Worm (Caenorhabditis elegans) whole organism, L2 larva: ENCODE data around the gene F26F2.10.

Experiments used
- C34F6.9 ChIP-seq: fragments of 150-350 bp; optimal IDR thresholded peaks from 2 replicates; lab custom pipeline; 2014; ENCODE audit warnings: missing biosample characterization, missing genetic modification characterization
- F13H6.1 ChIP-seq: sonication (generic microtip); optimal IDR thresholded peaks from 2 replicates; lab custom pipeline; 2016; ENCODE audit warnings: missing genetic modification characterization, missing compliant biosample characterization
- R02D3.7 ChIP-seq: fragments of 150-350 bp; optimal IDR thresholded peaks from 2 replicates; lab custom pipeline; 2014; ENCODE audit warnings: missing biosample characterization, missing genetic modification characterization
- Y55F3AM.14 ChIP-seq: fragments of 200-800 bp; sonication (Bioruptor generic); optimal IDR thresholded peaks from 2 replicates; lab custom pipeline; 2018; ENCODE audit warnings: mild to moderate bottlenecking, missing genetic modification characterization, missing compliant biosample characterization
- alr-1 ChIP-seq: fragments of 150-350 bp; optimal IDR thresholded peaks from 2 replicates; lab custom pipeline; 2014; ENCODE audit warnings: missing biosample characterization, missing genetic modification characterization
- ama-1 ChIP-seq: fragments of 150-350 bp; optimal IDR thresholded peaks from 2 replicates; lab custom pipeline; 2018; ENCODE audit warnings: inconsistent platforms
- blmp-1 ChIP-seq: sonication (generic microtip); optimal IDR thresholded peaks from 2 replicates; lab custom pipeline; 2017; ENCODE audit warnings: missing genetic modification characterization, mild to moderate bottlenecking, missing compliant biosample characterization, antibody characterized with exemption, moderate library complexity; ENCODE audit not compliant: insufficient read depth
- ceh-16 ChIP-seq: fragments of 150-350 bp; optimal IDR thresholded peaks from 2 replicates; lab custom pipeline; 2014; ENCODE audit warnings: missing biosample characterization, missing genetic modification characterization
- ceh-82 ChIP-seq: fragments of 150-350 bp; optimal IDR thresholded peaks from 2 replicates; lab custom pipeline; 2014; ENCODE audit warnings: missing biosample characterization, missing genetic modification characterization
- crh-2 ChIP-seq: sonication (generic microtip); optimal IDR thresholded peaks from 2 replicates; lab custom pipeline; 2017; ENCODE audit warnings: missing biosample characterization, missing genetic modification characterization
- egl-27 ChIP-seq: sonication (generic microtip); optimal IDR thresholded peaks from 3 replicates; lab custom pipeline; 2017; ENCODE audit warnings: missing biosample characterization, missing genetic modification reagents, missing genetic modification characterization
- elt-1 ChIP-seq: fragments of 150-350 bp; optimal IDR thresholded peaks from 2 replicates; lab custom pipeline; 2014; ENCODE audit warnings: missing biosample characterization, missing genetic modification characterization
- elt-3 ChIP-seq: sonication (generic microtip); optimal IDR thresholded peaks from 2 replicates; lab custom pipeline; 2017; ENCODE audit warnings: missing biosample characterization, missing genetic modification characterization
- fos-1 ChIP-seq: fragments of 150-350 bp; optimal IDR thresholded peaks from 2 replicates; lab custom pipeline; 2014; ENCODE audit warnings: missing biosample characterization, missing genetic modification characterization
- gmeb-1 ChIP-seq: fragments of 150-350 bp; optimal IDR thresholded peaks from 2 replicates; lab custom pipeline; 2014; ENCODE audit warnings: missing biosample characterization, missing genetic modification characterization
- lsy-2 ChIP-seq, 2 experiments: fragments of 150-350 bp in 1 of 2; sonication (generic microtip) in 1 of 2; optimal IDR thresholded peaks; 2 replicates each; lab custom pipeline; 2014 to 2017; ENCODE audit warnings: missing biosample characterization in 2 of 2, missing genetic modification characterization in 2 of 2
- mab-5 ChIP-seq: fragments of 150-350 bp; optimal IDR thresholded peaks from 2 replicates; lab custom pipeline; 2014; ENCODE audit warnings: missing biosample characterization, missing genetic modification characterization
- mbf-1 ChIP-seq: sonication (generic microtip); optimal IDR thresholded peaks from 2 replicates; lab custom pipeline; 2017; ENCODE audit warnings: missing biosample characterization, missing genetic modification characterization
- mdl-1 ChIP-seq, 2 experiments: fragments of 150-350 bp in 1 of 2; sonication (generic microtip) in 1 of 2; optimal IDR thresholded peaks; 2 replicates each; lab custom pipeline; 2017; ENCODE audit warnings: missing biosample characterization in 2 of 2, missing genetic modification characterization in 2 of 2
- nhr-129 ChIP-seq: fragments of 150-350 bp; optimal IDR thresholded peaks from 2 replicates; lab custom pipeline; 2014; ENCODE audit warnings: missing biosample characterization, missing genetic modification characterization
- nhr-21 ChIP-seq: fragments of 150-350 bp; optimal IDR thresholded peaks from 2 replicates; lab custom pipeline; 2014; ENCODE audit warnings: missing biosample characterization, missing genetic modification characterization
- nhr-23 ChIP-seq: fragments of 150-350 bp; optimal IDR thresholded peaks from 2 replicates; lab custom pipeline; 2014; ENCODE audit warnings: missing biosample characterization, missing genetic modification reagents, missing genetic modification characterization
- nhr-237 ChIP-seq: fragments of 150-350 bp; optimal IDR thresholded peaks from 2 replicates; lab custom pipeline; 2014; ENCODE audit warnings: missing biosample characterization, missing genetic modification characterization
- nhr-25 ChIP-seq: fragments of 150-350 bp; sonication (generic microtip); optimal IDR thresholded peaks from 3 replicates; lab custom pipeline; 2014; ENCODE audit warnings: missing biosample characterization, missing genetic modification characterization
- nhr-6 ChIP-seq: fragments of 150-350 bp; optimal IDR thresholded peaks from 2 replicates; lab custom pipeline; 2014; ENCODE audit warnings: missing biosample characterization, missing genetic modification characterization
- nhr-77 ChIP-seq: fragments of 150-350 bp; optimal IDR thresholded peaks from 2 replicates; lab custom pipeline; 2014; ENCODE audit warnings: missing biosample characterization, missing genetic modification characterization
- sem-4 ChIP-seq: fragments of 150-350 bp; optimal IDR thresholded peaks from 2 replicates; lab custom pipeline; 2014; ENCODE audit warnings: missing biosample characterization, missing genetic modification reagents, missing genetic modification characterization
- skn-1 ChIP-seq: sonication (generic microtip); optimal IDR thresholded peaks from 2 replicates; lab custom pipeline; 2017; ENCODE audit warnings: missing biosample characterization, missing genetic modification characterization
- sma-3 ChIP-seq: sonication (generic microtip); optimal IDR thresholded peaks from 2 replicates; lab custom pipeline; 2016; ENCODE audit warnings: missing genetic modification reagents, missing genetic modification characterization, missing compliant biosample characterization
- sma-9 ChIP-seq, 2 experiments: fragments of 150-350 bp in 1 of 2; sonication (generic microtip) in 1 of 2; optimal IDR thresholded peaks; 2 replicates each; lab custom pipeline; 2014 to 2016; ENCODE audit warnings: missing genetic modification characterization in 2 of 2, mild to moderate bottlenecking in 1 of 2, missing biosample characterization in 1 of 2, missing compliant biosample characterization in 1 of 2, missing genetic modification reagents in 1 of 2, moderate library complexity in 1 of 2
- unc-39 ChIP-seq: fragments of 150-350 bp; optimal IDR thresholded peaks from 2 replicates; lab custom pipeline; 2014; ENCODE audit warnings: missing biosample characterization, missing genetic modification characterization
- unc-55 ChIP-seq: fragments of 150-350 bp; sonication (generic microtip); optimal IDR thresholded peaks from 3 replicates; lab custom pipeline; 2014; ENCODE audit warnings: missing biosample characterization, missing genetic modification reagents, missing genetic modification characterization
- unc-62 ChIP-seq: fragments of 150-350 bp; optimal IDR thresholded peaks from 2 replicates; lab custom pipeline; 2014; ENCODE audit warnings: missing biosample characterization, missing genetic modification reagents, missing genetic modification characterization
- zag-1 ChIP-seq: fragments of 150-350 bp; optimal IDR thresholded peaks from 2 replicates; lab custom pipeline; 2014; ENCODE audit warnings: missing biosample characterization, missing genetic modification characterization
- ztf-1 ChIP-seq: fragments of 200-800 bp; sonication (Bioruptor generic); conservative IDR thresholded peaks from 2 replicates; pipeline ENCODE4 v1.3.6; 2022; ENCODE audit warnings: missing genetic modification characterization, missing compliant biosample characterization
- ztf-11 ChIP-seq: sonication (generic microtip); optimal IDR thresholded peaks from 2 replicates; lab custom pipeline; 2017; ENCODE audit warnings: missing biosample characterization, missing genetic modification characterization
- ztf-4 ChIP-seq: fragments of 150-350 bp; optimal IDR thresholded peaks from 2 replicates; lab custom pipeline; 2014; ENCODE audit warnings: missing biosample characterization, missing genetic modification characterization

The F26F2.10 gene

DNA sequence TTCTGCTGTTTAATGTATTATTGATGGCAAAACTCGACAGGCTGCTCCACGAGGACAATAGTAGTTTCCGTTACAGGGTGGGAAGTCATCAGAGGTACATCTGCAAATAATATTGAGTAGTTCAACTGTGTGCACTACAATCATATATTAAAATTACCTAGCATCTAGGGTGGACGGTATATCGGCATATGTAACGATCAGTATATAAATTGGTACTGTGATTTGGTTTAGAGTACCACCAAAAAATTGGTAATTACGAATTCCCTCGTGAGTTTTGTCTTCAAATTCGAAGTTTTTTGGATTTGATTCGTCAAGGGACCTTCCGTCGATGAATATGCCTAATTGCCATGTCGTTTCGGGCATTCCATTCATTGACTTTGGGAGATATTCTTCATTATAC, 42.2 kb upstream of the F26F2.10 start, which contains the start of gene ttr-13:
TSS of gene ttr-13 (minus strand) at position 101 of the 400 bp plus-strand sequence.
- TF ChIP-seq C34F6.9 (tag; lab: Kevin White, UChicago) (no peak), ama-1 (lab: Kevin White, UChicago) (no peak), sma-3 (GFP tag; lab: Kevin White, UChicago) (no peak), F13H6.1 (no peak)

- TF ChIP-seq gmeb-1 (tag; lab: Kevin White, UChicago) (no peak), unc-55 (no peak), mdl-1 (tag; optimal IDR thresholded peaks at IDR 0.05; lab: Kevin White, UChicago) (no peak), fos-1 (tag; lab: Kevin White, UChicago) (no peak), ztf-1 (GFP tag; lab: Robert Waterston, UW) (no peak), elt-1 (tag; lab: Kevin White, UChicago) (no peak), nhr-25 (tag; lab: Kevin White, UChicago) (no peak), nhr-237 (tag; lab: Kevin White, UChicago) (no peak), lsy-2 (tag; optimal IDR thresholded peaks at IDR 0.05; lab: Kevin White, UChicago) (no peak), nhr-6 (tag; lab: Kevin White, UChicago) (no peak), nhr-23 (no peak), egl-27 (no peak), sem-4 (tag; lab: Kevin White, UChicago) (no peak)
Observed at ce11 chrV:20634330-20634729, 39.7 kb upstream of the F26F2.10 start, which contains the start of gene F46B3.16. TSS of gene F46B3.16 (plus strand) at chrV:20634630.

- TF ChIP-seq sma-3 (GFP tag; lab: Kevin White, UChicago) (no peak), sma-9 (GFP tag; optimal IDR thresholded peaks at IDR 0.05; lab: Kevin White, UChicago) (no peak), sma-9 (tag; optimal IDR thresholded peaks at IDR 0.05; lab: Kevin White, UChicago) (no peak), Y55F3AM.14 (GFP tag; lab: Kevin White, UChicago) (no peak), nhr-21 (tag; lab: Kevin White, UChicago) (no peak), R02D3.7 (no peak), ama-1 (lab: Kevin White, UChicago) (no peak), nhr-77 (tag; lab: Kevin White, UChicago) (no peak), elt-3 (tag; lab: Kevin White, UChicago) (no peak), mdl-1 (tag; optimal IDR thresholded peaks at IDR 0.05; lab: Kevin White, UChicago) (no peak), gmeb-1 (tag; lab: Kevin White, UChicago) (no peak), ztf-1 (GFP tag; lab: Robert Waterston, UW) (no peak), unc-62 (GFP tag; lab: Kevin White, UChicago) (no peak), blmp-1 (tag; lab: Kevin White, UChicago) (no peak), ceh-82 (tag; lab: Kevin White, UChicago) (no peak), crh-2 (no peak), ceh-16 (tag; lab: Kevin White, UChicago) (no peak), mab-5 (no peak), skn-1 (no peak), nhr-237 (tag; lab: Kevin White, UChicago) (no peak)
Observed at ce11 chrV:20633619-20634018, 39.0 kb upstream of the F26F2.10 start, which contains the start of gene F46B3.15. TSS of gene F46B3.15 (minus strand) at chrV:20633719.

DNA sequence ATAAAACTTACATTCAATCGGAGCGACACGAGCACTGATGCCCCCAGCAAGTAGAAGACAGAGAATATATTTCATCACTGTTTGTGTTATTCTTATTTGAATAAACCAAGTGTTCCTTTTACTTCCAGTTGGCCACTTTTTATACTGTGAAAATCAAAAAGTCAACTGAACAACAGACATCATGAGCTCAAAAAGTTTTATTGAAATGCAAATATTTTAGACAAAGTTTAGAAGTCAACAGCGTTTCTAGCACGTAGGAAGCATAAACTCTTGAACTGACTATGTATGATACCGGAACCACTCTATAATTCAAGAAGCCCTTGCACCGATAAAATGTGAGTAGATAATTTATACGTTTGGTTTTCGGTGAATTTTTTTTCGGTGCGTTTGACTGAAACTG, 36.6 kb upstream of the F26F2.10 start, which contains the start of gene F46B3.14:
TSS of gene F46B3.14 (minus strand) at position 101 of the 400 bp plus-strand sequence.
- TF ChIP-seq ztf-4 (tag; lab: Kevin White, UChicago) (no peak), gmeb-1 (tag; lab: Kevin White, UChicago) (no peak), nhr-237 (tag; lab: Kevin White, UChicago) (no peak), ztf-11 (tag; lab: Kevin White, UChicago) (no peak), unc-55 (no peak), unc-39 (tag; lab: Kevin White, UChicago) (no peak), alr-1 (no peak), F13H6.1 (no peak), nhr-129 (tag; lab: Kevin White, UChicago) (no peak), nhr-6 (tag; lab: Kevin White, UChicago) (no peak), mbf-1 (tag; lab: Kevin White, UChicago) (no peak), elt-3 (tag; lab: Kevin White, UChicago) (no peak), ceh-82 (tag; lab: Kevin White, UChicago) (no peak), zag-1 (tag; lab: Kevin White, UChicago) (no peak), sma-9 (GFP tag; optimal IDR thresholded peaks at IDR 0.05; lab: Kevin White, UChicago) (no peak), sma-9 (tag; optimal IDR thresholded peaks at IDR 0.05; lab: Kevin White, UChicago) (no peak), ceh-16 (tag; lab: Kevin White, UChicago) (no peak), ama-1 (lab: Kevin White, UChicago) (no peak), ztf-1 (GFP tag; lab: Robert Waterston, UW) (no peak), crh-2 (no peak)
